Worm (Caenorhabditis elegans) whole organism, L1 larva: ENCODE measurements around the gene srg-60.

Experiments used
- elt-3 ChIP-seq, 6 experiments: fragments of 150-350 bp in 1 of 6; sonication (generic microtip); optimal IDR thresholded peaks; 2 replicates each; lab custom pipeline; 2017 to 2018; ENCODE audit warnings: missing biosample characterization in 6 of 6, missing genetic modification characterization in 6 of 6, inconsistent platforms in 1 of 6
- ets-5 ChIP-seq: fragments of 200-800 bp; sonication (Bioruptor generic); IDR thresholded peaks from 2 replicates; pipeline ENCODE4 v1.3.6; 2022; ENCODE audit warnings: missing genetic modification characterization, missing compliant biosample characterization
- irx-1 ChIP-seq: sonication (generic microtip); optimal IDR thresholded peaks from 2 replicates; lab custom pipeline; 2016; ENCODE audit warnings: missing genetic modification characterization, missing compliant biosample characterization
- jun-1 ChIP-seq: fragments of 150-350 bp; optimal IDR thresholded peaks from 2 replicates; lab custom pipeline; 2014; ENCODE audit warnings: missing biosample characterization, missing genetic modification reagents, missing genetic modification characterization
- lin-15B ChIP-seq: fragments of 150-350 bp; sonication (generic microtip); optimal IDR thresholded peaks from 3 replicates; lab custom pipeline; 2014; ENCODE audit warnings: missing biosample characterization, missing genetic modification characterization
- nhr-237 ChIP-seq: fragments of 150-350 bp; optimal IDR thresholded peaks from 2 replicates; lab custom pipeline; 2014; ENCODE audit warnings: missing biosample characterization, missing genetic modification characterization
- nhr-47 ChIP-seq: sonication (generic microtip); optimal IDR thresholded peaks from 2 replicates; lab custom pipeline; 2016; ENCODE audit warnings: mild to moderate bottlenecking, missing genetic modification characterization, moderate library complexity, missing compliant biosample characterization
- nhr-77 ChIP-seq: fragments of 150-350 bp; optimal IDR thresholded peaks from 2 replicates; lab custom pipeline; 2014; ENCODE audit warnings: missing biosample characterization, missing genetic modification characterization
- skn-1 ChIP-seq: fragments of 150-350 bp; optimal IDR thresholded peaks from 2 replicates; lab custom pipeline; 2014; ENCODE audit warnings: missing biosample characterization, missing genetic modification characterization
- snu-23 ChIP-seq: sonication (generic microtip); optimal IDR thresholded peaks from 2 replicates; lab custom pipeline; 2016; ENCODE audit warnings: missing genetic modification characterization, missing compliant biosample characterization
- sox-4 ChIP-seq: sonication (generic microtip); optimal IDR thresholded peaks from 2 replicates; lab custom pipeline; 2016; ENCODE audit warnings: missing genetic modification characterization, missing compliant biosample characterization
- sptf-1 ChIP-seq: fragments of 150-350 bp; optimal IDR thresholded peaks from 2 replicates; lab custom pipeline; 2014; ENCODE audit warnings: missing biosample characterization, missing genetic modification characterization

DNA sequence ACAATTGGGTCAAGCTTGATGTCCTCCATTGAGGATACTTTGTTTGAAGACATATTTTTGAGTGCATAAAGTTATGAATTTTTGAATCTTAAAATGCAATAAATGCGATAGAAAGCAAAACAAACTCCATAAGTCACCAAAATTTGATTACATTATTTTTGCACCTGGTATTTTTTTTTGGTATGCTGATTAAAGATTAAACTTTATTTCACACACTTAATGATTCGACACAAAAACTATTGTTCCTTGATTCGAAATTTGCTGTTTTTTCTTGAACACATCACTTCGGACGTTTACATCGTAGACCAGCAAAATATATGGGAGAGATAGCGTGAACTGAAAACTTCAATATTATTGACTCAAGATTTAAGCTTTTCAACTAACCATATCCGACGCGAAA, 17.8 kb upstream of the srg-60 start, which contains the start of gene srg-61:
- TF ChIP-seq nhr-237 (no peak), sptf-1 (tag; lab: Kevin White, UChicago) (no peak), ets-5 (GFP tag; lab: Robert Waterston, UW) (no peak), jun-1 (tag; lab: Kevin White, UChicago) (no peak), snu-23 (GFP tag; lab: Kevin White, UChicago) (no peak), nhr-77 (tag; lab: Kevin White, UChicago) (no peak), lin-15B (tag; lab: Kevin White, UChicago) (no peak), skn-1 (tag; lab: Kevin White, UChicago) (no peak), nhr-47 (no peak), sox-4 (no peak), elt-3 (tag; optimal IDR thresholded peaks at IDR 0.05; lab: Kevin White, UChicago) (no peak), irx-1 (no peak)
